Fruit fly (Drosophila melanogaster): ENCODE measurements around the gene Obp22a.

The Obp22a gene

DNA sequence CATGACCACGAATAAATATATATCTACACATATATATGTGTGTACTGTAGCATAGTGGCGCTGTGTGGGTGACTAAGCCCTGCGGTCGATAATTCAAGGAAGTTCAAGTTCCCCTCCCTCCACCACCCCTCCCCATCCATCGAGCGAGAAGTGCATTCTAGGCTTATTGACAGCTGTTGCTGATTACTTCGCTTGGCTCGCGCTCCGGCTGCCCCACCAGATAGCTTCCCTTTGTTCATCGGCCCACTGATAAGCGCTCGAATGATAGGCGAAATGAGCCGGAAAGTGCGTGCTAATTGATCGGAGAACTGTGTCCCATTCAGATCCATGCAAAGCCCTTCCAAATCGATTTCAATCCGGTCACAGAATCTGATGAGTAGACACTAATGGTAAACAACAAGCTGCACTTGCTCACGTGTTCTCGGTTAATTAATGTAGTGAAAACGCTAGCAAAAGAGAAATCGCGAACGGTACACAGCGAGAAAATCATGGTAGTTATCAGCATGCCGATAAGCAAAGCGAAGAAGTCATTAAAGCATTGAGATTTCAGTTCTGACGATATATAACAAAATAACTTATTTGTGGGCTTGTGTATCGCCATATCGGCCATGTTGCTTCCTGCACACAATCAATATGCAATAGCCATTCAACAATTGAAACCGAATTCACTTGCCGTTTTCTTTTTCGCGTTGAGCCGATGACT lies 46.4 kb upstream of the Obp22a start (continued):
- TF ChIP-seq sens (GFP tag) (peak; percentile 67), CG7372 (GFP tag; IDR thresholded peaks at IDR 0.05) (no peak), YL-1 (GFP tag; optimal IDR thresholded peaks at IDR 0.05) (no peak), CG8944 (GFP tag; optimal IDR thresholded peaks at IDR 0.05) (no peak), mirr (GFP tag; optimal IDR thresholded peaks at IDR 0.05) (no peak), prd (optimal IDR thresholded peaks at IDR 0.05) (no peak), prd (GFP tag; IDR thresholded peaks at IDR 0.05) (no peak), fru (optimal IDR thresholded peaks at IDR 0.05) (no peak), CG13296 (GFP tag; optimal IDR thresholded peaks at IDR 0.05) (no peak), otp (GFP tag; IDR thresholded peaks at IDR 0.05) (0 out of 3 replicates have a peak, but pooled peaks have one; percentile 22), corto (GFP tag; optimal IDR thresholded peaks at IDR 0.05) (no peak), CG12659 (GFP tag; optimal IDR thresholded peaks at IDR 0.05) (no peak), CG14667 (GFP tag; IDR thresholded peaks at IDR 0.05) (no peak), CG1603 (tag; optimal IDR thresholded peaks at IDR 0.05) (no peak), Hmr (GFP tag; optimal IDR thresholded peaks at IDR 0.05) (no peak), amos (GFP tag; IDR thresholded peaks at IDR 0.05; ENCODE audit: partially characterized antibody) (no peak), Neu2 (GFP tag; optimal IDR thresholded peaks at IDR 0.05; ENCODE audit: borderline replicate concordance) (no peak), CG31224 (GFP tag; IDR thresholded peaks at IDR 0.05) (no peak), CG4854 (GFP tag; optimal IDR thresholded peaks at IDR 0.05) (no peak), CG33557 (GFP tag; optimal IDR thresholded peaks at IDR 0.05) (no peak), Hand (GFP tag; optimal IDR thresholded peaks at IDR 0.05) (no peak), abd-A (tag; optimal IDR thresholded peaks at IDR 0.05) (no peak), Sox100B (GFP tag; optimal IDR thresholded peaks at IDR 0.05) (no peak), wdn (GFP tag; IDR thresholded peaks at IDR 0.05) (no peak), CG7556 (GFP tag; optimal IDR thresholded peaks at IDR 0.05) (no peak), Bgb (GFP tag; IDR thresholded peaks at IDR 0.05; ENCODE audit: partially characterized antibody) (no peak), CG10366 (GFP tag; IDR thresholded peaks at IDR 0.05) (no peak), hb (GFP tag; IDR thresholded peaks at IDR 0.05; ENCODE audit: partially characterized antibody) (no peak), dm (GFP tag; optimal IDR thresholded peaks at IDR 0.05) (no peak), odd (GFP tag; optimal IDR thresholded peaks at IDR 0.05) (no peak), CG1529 (GFP tag; optimal IDR thresholded peaks at IDR 0.05) (no peak), CG12744 (GFP tag; optimal IDR thresholded peaks at IDR 0.05) (no peak), ham (GFP tag; IDR thresholded peaks at IDR 0.05) (no peak), CG5180 (GFP tag; optimal IDR thresholded peaks at IDR 0.05) (no peak), CG8089 (GFP tag; optimal IDR thresholded peaks at IDR 0.05) (no peak)

DNA sequence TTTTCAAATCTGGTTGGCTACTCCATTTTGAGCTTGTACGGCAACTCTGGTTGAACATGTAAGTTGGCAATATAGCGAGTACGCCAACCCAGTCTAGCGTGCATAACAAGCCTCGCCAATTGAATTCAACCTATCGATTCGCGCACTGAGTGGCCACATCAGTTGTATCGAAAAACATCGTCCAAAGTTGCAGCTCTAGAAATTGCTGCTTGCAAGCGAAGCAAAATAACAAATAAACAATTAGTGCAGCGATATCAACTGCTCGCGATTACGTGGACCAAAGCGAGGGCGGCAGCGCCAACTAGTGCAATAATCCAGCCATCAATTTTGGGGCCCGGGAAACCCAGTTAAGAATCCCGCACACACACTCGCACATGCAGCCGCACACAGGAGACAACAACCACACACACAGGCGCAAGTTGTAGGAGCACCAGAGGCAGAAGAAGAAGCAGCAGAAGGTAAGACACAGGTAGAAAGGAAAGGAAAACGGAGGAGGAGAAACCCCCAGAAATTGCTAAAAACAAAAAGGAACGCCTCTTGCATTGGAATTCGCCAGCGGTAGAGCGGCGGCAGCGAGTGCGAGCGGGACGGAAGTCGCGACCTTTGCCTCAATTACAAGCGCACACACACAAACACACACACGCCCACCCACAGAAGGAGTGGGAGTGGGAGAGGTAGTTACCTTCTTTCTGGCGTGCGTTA lies 45.7 kb upstream of the Obp22a start:
- TF ChIP-seq BtbVII (GFP tag; optimal IDR thresholded peaks at IDR 0.05) (no peak), Ets97D (GFP tag; optimal IDR thresholded peaks at IDR 0.05) (peak; percentile 89), CG1024 (GFP tag; IDR thresholded peaks at IDR 0.05) (no peak), ase (GFP tag; IDR thresholded peaks at IDR 0.05) (no peak), CG12104 (GFP tag; optimal IDR thresholded peaks at IDR 0.05) (peak; percentile 5), Sin3A (optimal IDR thresholded peaks at IDR 0.05) (peak; percentile 94), sens-2 (GFP tag; IDR thresholded peaks at IDR 0.05) (no peak), Fer1 (GFP tag; optimal IDR thresholded peaks at IDR 0.05) (no peak), vfl (GFP tag; optimal IDR thresholded peaks at IDR 0.05) (no peak), chinmo (GFP tag; IDR thresholded peaks at IDR 0.05; ENCODE audit: partially characterized antibody) (peak; percentile 93), CG17802 (tag; optimal IDR thresholded peaks at IDR 0.05) (no peak), Dll (GFP tag; IDR thresholded peaks at IDR 0.05; ENCODE audit: partially characterized antibody) (peak; percentile 93), Dip2 (GFP tag; IDR thresholded peaks at IDR 0.05) (no peak), CG15479 (GFP tag; optimal IDR thresholded peaks at IDR 0.05) (no peak), CG6765 (GFP tag; optimal IDR thresholded peaks at IDR 0.05) (no peak), crol (GFP tag; IDR thresholded peaks at IDR 0.05) (no peak), CG11504 (tag; optimal IDR thresholded peaks at IDR 0.05) (peak; percentile 49)

Data from whole organism, embryonic.